Worm (Caenorhabditis elegans) whole organism, L1 larva: ENCODE results near the gene C03F11.4.

Experiments
- C16A3.4 ChIP-seq: fragments of 150-350 bp; optimal IDR thresholded peaks from 2 replicates; lab custom pipeline; 2014; ENCODE audit warnings: missing biosample characterization, missing genetic modification characterization
- C34B4.2 ChIP-seq: sonication (generic microtip); optimal IDR thresholded peaks from 2 replicates; lab custom pipeline; 2017; ENCODE audit warnings: mild to moderate bottlenecking, missing genetic modification characterization, missing compliant biosample characterization
- F16B12.6 ChIP-seq: fragments of 150-350 bp; optimal IDR thresholded peaks from 2 replicates; lab custom pipeline; 2014; ENCODE audit warnings: missing biosample characterization, missing genetic modification characterization
- Y116A8C.19 ChIP-seq: sonication (generic microtip); optimal IDR thresholded peaks from 2 replicates; lab custom pipeline; 2016; ENCODE audit warnings: missing compliant biosample characterization, missing genetic modification characterization, borderline replicate concordance
- aha-1 ChIP-seq: fragments of 150-350 bp; optimal IDR thresholded peaks from 2 replicates; lab custom pipeline; 2014; ENCODE audit warnings: missing biosample characterization, missing genetic modification characterization
- aly-2 ChIP-seq: fragments of 150-350 bp; optimal IDR thresholded peaks from 2 replicates; lab custom pipeline; 2014; ENCODE audit warnings: missing biosample characterization, missing genetic modification characterization
- blmp-1 ChIP-seq: fragments of 150-350 bp; optimal IDR thresholded peaks from 2 replicates; lab custom pipeline; 2014; ENCODE audit warnings: missing biosample characterization, missing genetic modification characterization
- ceh-8 ChIP-seq: fragments of 200-800 bp; sonication (Bioruptor generic); optimal IDR thresholded peaks from 2 replicates; lab custom pipeline; 2018; ENCODE audit warnings: mild to moderate bottlenecking, missing genetic modification characterization, moderate library complexity, missing compliant biosample characterization
- ceh-82 ChIP-seq, 3 experiments: fragments of 150-350 bp in 1 of 3; sonication (generic microtip) in 2 of 3; optimal IDR thresholded peaks; 2 replicates each; lab custom pipeline; 2014 to 2017; ENCODE audit warnings: missing biosample characterization in 3 of 3, missing genetic modification characterization in 3 of 3
- ceh-90 ChIP-seq: sonication (generic microtip); optimal IDR thresholded peaks from 2 replicates; lab custom pipeline; 2016; ENCODE audit warnings: missing genetic modification characterization, missing compliant biosample characterization
- ces-1 ChIP-seq: fragments of 150-350 bp; optimal IDR thresholded peaks from 2 replicates; lab custom pipeline; 2014; ENCODE audit warnings: missing biosample characterization, missing genetic modification reagents, missing genetic modification characterization
- efl-1 ChIP-seq, 4 experiments: fragments of 150-350 bp; optimal IDR thresholded peaks in 3 of 4; peaks in 1 of 4; 1 replicate in 1 of 4; 2 replicates in 3 of 4; lab custom pipeline; 2014; ENCODE audit warnings: missing biosample characterization in 2 of 4, missing genetic modification characterization in 2 of 4, missing genetic modification reagents in 2 of 4
- efl-3 ChIP-seq: fragments of 200-800 bp; sonication (Bioruptor generic); optimal IDR thresholded peaks from 2 replicates; lab custom pipeline; 2018; ENCODE audit warnings: mild to moderate bottlenecking, missing genetic modification characterization, missing compliant biosample characterization
- egl-27 ChIP-seq, 2 experiments: fragments of 150-350 bp in 1 of 2; sonication (generic microtip); optimal IDR thresholded peaks; 3 replicates each; lab custom pipeline; 2017 to 2018; ENCODE audit warnings: missing biosample characterization in 2 of 2, missing genetic modification characterization in 2 of 2, missing genetic modification reagents in 2 of 2
- elt-2 ChIP-seq: sonication (generic microtip); optimal IDR thresholded peaks from 2 replicates; lab custom pipeline; 2016; ENCODE audit warnings: missing genetic modification characterization, mild to moderate bottlenecking, inconsistent platforms, missing compliant biosample characterization, missing genetic modification reagents
- fkh-10 ChIP-seq: sonication (generic microtip); optimal IDR thresholded peaks from 2 replicates; lab custom pipeline; 2017; ENCODE audit warnings: missing biosample characterization, missing genetic modification reagents, missing genetic modification characterization
- fkh-8 ChIP-seq: sonication (generic microtip); optimal IDR thresholded peaks from 2 replicates; lab custom pipeline; 2016; ENCODE audit warnings: mild to moderate bottlenecking, missing genetic modification characterization, missing compliant biosample characterization
- fos-1 ChIP-seq: fragments of 150-350 bp; optimal IDR thresholded peaks from 2 replicates; lab custom pipeline; 2014; ENCODE audit warnings: missing biosample characterization, missing genetic modification characterization
- grh-1 ChIP-seq: fragments of 200-800 bp; sonication (Bioruptor generic); IDR thresholded peaks from 2 replicates; pipeline ENCODE4 v1.3.6; 2022; ENCODE audit warnings: missing genetic modification reagents, missing genetic modification characterization, missing compliant biosample characterization
- irx-1 ChIP-seq: sonication (generic microtip); optimal IDR thresholded peaks from 2 replicates; lab custom pipeline; 2016; ENCODE audit warnings: missing genetic modification characterization, missing compliant biosample characterization
- isw-1 ChIP-seq: fragments of 200-800 bp; sonication (Bioruptor generic); IDR thresholded peaks from 2 replicates; pipeline ENCODE4 v1.3.6; 2022; ENCODE audit warnings: missing genetic modification characterization, missing compliant biosample characterization
- jun-1 ChIP-seq: fragments of 150-350 bp; optimal IDR thresholded peaks from 2 replicates; lab custom pipeline; 2014; ENCODE audit warnings: missing biosample characterization, missing genetic modification reagents, missing genetic modification characterization
- lin-13 ChIP-seq: fragments of 150-350 bp; optimal IDR thresholded peaks from 2 replicates; lab custom pipeline; 2014; ENCODE audit warnings: missing biosample characterization, missing genetic modification reagents, missing genetic modification characterization
- lin-15B ChIP-seq: fragments of 150-350 bp; sonication (generic microtip); optimal IDR thresholded peaks from 3 replicates; lab custom pipeline; 2014; ENCODE audit warnings: missing biosample characterization, missing genetic modification characterization
- lin-35 ChIP-seq, 2 experiments: fragments of 150-350 bp; optimal IDR thresholded peaks; 2 replicates each; lab custom pipeline; 2014; ENCODE audit warnings: missing biosample characterization in 2 of 2, missing genetic modification characterization in 2 of 2, missing genetic modification reagents in 2 of 2
- lin-39 ChIP-seq: fragments of 150-350 bp; optimal IDR thresholded peaks from 2 replicates; lab custom pipeline; 2014; ENCODE audit warnings: missing biosample characterization, missing genetic modification reagents, missing genetic modification characterization
- lir-3 ChIP-seq: sonication (generic microtip); optimal IDR thresholded peaks from 2 replicates; lab custom pipeline; 2016; ENCODE audit warnings: mild to moderate bottlenecking, missing genetic modification characterization, moderate library complexity, missing compliant biosample characterization; ENCODE audit not compliant: poor library complexity
- lsy-2 ChIP-seq, 2 experiments: fragments of 150-350 bp; optimal IDR thresholded peaks; 2 replicates each; lab custom pipeline; 2014; ENCODE audit warnings: missing biosample characterization in 2 of 2, missing genetic modification characterization in 2 of 2
- mab-9 ChIP-seq: fragments of 200-800 bp; sonication (Bioruptor generic); IDR thresholded peaks from 2 replicates; pipeline ENCODE4 v1.3.6; 2022; ENCODE audit warnings: missing genetic modification reagents, missing genetic modification characterization, missing compliant biosample characterization
- mdl-1 ChIP-seq, 2 experiments: fragments of 150-350 bp; optimal IDR thresholded peaks; 2 replicates each; lab custom pipeline; 2014 to 2017; ENCODE audit warnings: missing biosample characterization in 2 of 2, missing genetic modification characterization in 2 of 2, inconsistent platforms in 1 of 2
- mef-2 ChIP-seq: fragments of 150-350 bp; optimal IDR thresholded peaks from 2 replicates; lab custom pipeline; 2014; ENCODE audit warnings: missing biosample characterization, missing genetic modification characterization
- mep-1 ChIP-seq: fragments of 150-350 bp; optimal IDR thresholded peaks from 2 replicates; lab custom pipeline; 2014; ENCODE audit warnings: missing biosample characterization, missing genetic modification characterization
- nhr-11 ChIP-seq: fragments of 150-350 bp; optimal IDR thresholded peaks from 2 replicates; lab custom pipeline; 2014; ENCODE audit warnings: missing biosample characterization, missing genetic modification characterization
- nhr-19 ChIP-seq: fragments of 200-800 bp; sonication (Bioruptor generic); conservative IDR thresholded peaks from 2 replicates; pipeline ENCODE4 v1.3.6; 2022; ENCODE audit warnings: missing genetic modification characterization, missing compliant biosample characterization
- nhr-20 ChIP-seq: sonication (generic microtip); optimal IDR thresholded peaks from 2 replicates; lab custom pipeline; 2016; ENCODE audit warnings: mild to moderate bottlenecking, missing genetic modification characterization, missing compliant biosample characterization
- nhr-237 ChIP-seq: fragments of 150-350 bp; optimal IDR thresholded peaks from 2 replicates; lab custom pipeline; 2014; ENCODE audit warnings: missing biosample characterization, missing genetic modification characterization
- nhr-28 ChIP-seq: fragments of 150-350 bp; optimal IDR thresholded peaks from 2 replicates; lab custom pipeline; 2014; ENCODE audit warnings: missing biosample characterization, missing genetic modification characterization
- nhr-71 ChIP-seq: sonication (generic microtip); optimal IDR thresholded peaks from 2 replicates; lab custom pipeline; 2016; ENCODE audit warnings: mild to moderate bottlenecking, missing genetic modification characterization, moderate library complexity, missing compliant biosample characterization
- nhr-77 ChIP-seq: fragments of 150-350 bp; optimal IDR thresholded peaks from 2 replicates; lab custom pipeline; 2014; ENCODE audit warnings: missing biosample characterization, missing genetic modification characterization
- nhr-84 ChIP-seq: sonication (generic microtip); optimal IDR thresholded peaks from 2 replicates; lab custom pipeline; 2017; ENCODE audit warnings: missing biosample characterization, missing genetic modification characterization
- pag-3 ChIP-seq: sonication (generic microtip); optimal IDR thresholded peaks from 2 replicates; lab custom pipeline; 2017; ENCODE audit warnings: missing genetic modification characterization, mild to moderate bottlenecking, missing compliant biosample characterization, antibody characterized with exemption, borderline replicate concordance; ENCODE audit not compliant: insufficient read depth
- pqm-1 ChIP-seq: sonication (generic microtip); optimal IDR thresholded peaks from 3 replicates; lab custom pipeline; 2017; ENCODE audit warnings: missing biosample characterization, missing genetic modification characterization
- rnt-1 ChIP-seq: sonication (generic microtip); optimal IDR thresholded peaks from 2 replicates; lab custom pipeline; 2016; ENCODE audit warnings: mild to moderate bottlenecking, missing genetic modification characterization, moderate library complexity, missing compliant biosample characterization
- snu-23 ChIP-seq: sonication (generic microtip); optimal IDR thresholded peaks from 2 replicates; lab custom pipeline; 2016; ENCODE audit warnings: missing genetic modification characterization, missing compliant biosample characterization
- sox-4 ChIP-seq: sonication (generic microtip); optimal IDR thresholded peaks from 2 replicates; lab custom pipeline; 2016; ENCODE audit warnings: missing genetic modification characterization, missing compliant biosample characterization
- tbx-2 ChIP-seq: sonication (generic microtip); optimal IDR thresholded peaks from 2 replicates; lab custom pipeline; 2016; ENCODE audit warnings: missing genetic modification characterization, missing compliant biosample characterization
- unc-130 ChIP-seq: fragments of 150-350 bp; optimal IDR thresholded peaks from 2 replicates; lab custom pipeline; 2017; ENCODE audit warnings: missing biosample characterization, missing genetic modification characterization, inconsistent platforms
- unc-30 ChIP-seq: sonication (generic microtip); optimal IDR thresholded peaks from 2 replicates; lab custom pipeline; 2017; ENCODE audit warnings: missing biosample characterization, missing genetic modification characterization
- unc-86 ChIP-seq: sonication (generic microtip); optimal IDR thresholded peaks from 2 replicates; lab custom pipeline; 2016; ENCODE audit warnings: missing genetic modification characterization, missing compliant biosample characterization
- unc-98 ChIP-seq: fragments of 200-800 bp; sonication (Bioruptor generic); IDR thresholded peaks from 2 replicates; pipeline ENCODE4 v1.3.6; 2022; ENCODE audit warnings: missing genetic modification characterization, missing compliant biosample characterization
- vab-15 ChIP-seq: sonication (generic microtip); optimal IDR thresholded peaks from 2 replicates; lab custom pipeline; 2017; ENCODE audit warnings: missing genotype, mild to moderate bottlenecking, missing genetic modification characterization, missing compliant biosample characterization
- xbp-1 ChIP-seq: sonication (generic microtip); optimal IDR thresholded peaks from 2 replicates; lab custom pipeline; 2016; ENCODE audit warnings: missing genetic modification characterization, missing compliant biosample characterization
- zag-1 ChIP-seq: fragments of 150-350 bp; optimal IDR thresholded peaks from 2 replicates; lab custom pipeline; 2014; ENCODE audit warnings: missing biosample characterization, missing genetic modification characterization

C03F11.4 gene

DNA sequence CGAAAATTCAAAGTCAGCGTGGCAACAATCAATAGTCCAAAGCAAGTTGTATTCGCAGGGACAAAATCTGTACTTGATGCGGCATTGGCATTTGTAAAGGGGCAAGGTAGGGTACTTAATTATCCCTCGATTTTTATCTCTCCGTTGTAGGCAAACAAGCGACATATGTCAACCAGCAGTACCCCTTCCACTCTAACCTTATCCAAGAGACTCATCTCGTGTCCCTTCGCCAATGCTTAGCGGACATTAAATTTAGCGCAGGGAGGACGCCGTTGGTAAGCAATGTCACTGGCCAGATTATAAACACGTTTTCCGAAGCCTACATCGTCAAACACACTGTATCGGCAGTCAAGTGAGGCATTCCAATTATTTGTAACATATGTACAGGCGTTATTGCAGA lies 23.1 kb upstream of the C03F11.4 start:
- TF ChIP-seq nhr-20 (tag; lab: Kevin White, UChicago) (peak; percentile 98), grh-1 (GFP tag; lab: Robert Waterston, UW) (peak; percentile 95), xbp-1 (peak; percentile 96), egl-27 (tag; optimal IDR thresholded peaks at IDR 0.05; lab: Kevin White, UChicago) (peak; percentile 66 to 76), snu-23 (GFP tag; lab: Kevin White, UChicago) (peak; percentile 99), nhr-71 (tag; lab: Kevin White, UChicago) (peak; percentile 97), lin-35 (GFP tag; optimal IDR thresholded peaks at IDR 0.05; lab: Kevin White, UChicago) (peak; percentile 70 to 93), aly-2 (tag; lab: Kevin White, UChicago) (peak; percentile 94), lin-15B (tag; lab: Kevin White, UChicago) (no peak), fkh-8 (tag; lab: Kevin White, UChicago) (peak; percentile 93), mef-2 (tag; lab: Kevin White, UChicago) (peak; percentile 93), tbx-2 (tag; lab: Kevin White, UChicago) (peak; percentile 98), ceh-8 (peak; percentile 98), mdl-1 (tag; optimal IDR thresholded peaks at IDR 0.05; lab: Kevin White, UChicago) (peak; percentile 0 to 96), pqm-1 (tag; lab: Kevin White, UChicago) (peak; percentile 91), C34B4.2 (tag; lab: Kevin White, UChicago) (peak; percentile 16), nhr-237 (peak; percentile 95), unc-130 (tag; lab: Kevin White, UChicago) (peak; percentile 83), isw-1 (GFP tag; lab: Robert Waterston, UW) (peak; percentile 84), efl-3 (GFP tag; lab: Kevin White, UChicago) (peak; percentile 89), Y116A8C.19 (tag; lab: Kevin White, UChicago) (no peak), sox-4 (peak; percentile 97), ces-1 (GFP tag; lab: Kevin White, UChicago) (peak; percentile 48), unc-86 (tag; lab: Kevin White, UChicago) (peak; percentile 93), irx-1 (peak; percentile 97), lin-39 (tag; lab: Kevin White, UChicago) (peak; percentile 95), jun-1 (peak; percentile 99), efl-1 (optimal IDR thresholded peaks at IDR 0.05; lab: Kevin White, UChicago) (peak; percentile 81 to 88), efl-1 (GFP tag; optimal IDR thresholded peaks at IDR 0.05 in 1 of 2; lab: Kevin White, UChicago) (peak in 1 of 2 experiments; percentile 98), mab-9 (GFP tag; lab: Robert Waterston, UW) (peak; percentile 93), unc-98 (peak; percentile 87), blmp-1 (peak; percentile 43), rnt-1 (tag; lab: Kevin White, UChicago) (peak; percentile 97), lir-3 (peak; percentile 85), nhr-11 (peak; percentile 95), F16B12.6 (no peak), mep-1 (tag; lab: Kevin White, UChicago) (peak; percentile 99), lin-13 (GFP tag; lab: Kevin White, UChicago) (peak; percentile 96), fkh-10 (GFP tag; lab: Kevin White, UChicago) (peak; percentile 98), pag-3 (tag; lab: Kevin White, UChicago) (no peak), nhr-84 (tag; lab: Kevin White, UChicago) (no peak), elt-2 (peak; percentile 89), nhr-28 (tag; lab: Kevin White, UChicago) (no peak), lsy-2 (tag; optimal IDR thresholded peaks at IDR 0.05; lab: Kevin White, UChicago) (peak; percentile 90), nhr-19 (GFP tag; lab: Robert Waterston, UW) (peak; percentile 97), C16A3.4 (tag; lab: Kevin White, UChicago) (peak; percentile 99), vab-15 (tag; lab: Kevin White, UChicago) (peak; percentile 81), unc-30 (tag; lab: Kevin White, UChicago) (no peak), ceh-90 (no peak), zag-1 (tag; lab: Kevin White, UChicago) (no peak), nhr-77 (tag; lab: Kevin White, UChicago) (peak; percentile 97), aha-1 (peak; percentile 81), fos-1 (tag; lab: Kevin White, UChicago) (peak; percentile 96), ceh-82 (tag; optimal IDR thresholded peaks at IDR 0.05; lab: Kevin White, UChicago) (peak; percentile 98 to 99 (median 98))
